Worm (Caenorhabditis elegans): ENCODE results near the gene znf-598.

The znf-598 gene

ce11 chrII:7002956-7003357 lies 22.6 kb upstream of the znf-598 start (continued):
- TF ChIP-seq arid-1 (GFP tag; conservative IDR thresholded peaks at IDR 0.05) (peak; percentile 41; the same call in 1 of the 2 replicates), nhr-48 (tag; optimal IDR thresholded peaks at IDR 0.05) (peak; percentile 58), attf-4 (tag; optimal IDR thresholded peaks at IDR 0.05) (no peak), lin-1 (GFP tag; IDR thresholded peaks at IDR 0.05) (0 out of 2 replicates have a peak, but pooled peaks have one; percentile 31)

- TF ChIP-seq nhr-41 (GFP tag; IDR thresholded peaks at IDR 0.05), result no peak
- no peak for TF ChIP-seq ztf-7 (tag; optimal IDR thresholded peaks at IDR 0.05)
- no peak for TF ChIP-seq nhr-48 (tag; optimal IDR thresholded peaks at IDR 0.05)
- TF ChIP-seq ceh-82 (tag; optimal IDR thresholded peaks at IDR 0.05), result no peak
- no peak for TF ChIP-seq Y105C5A.15 (GFP tag; IDR thresholded peaks at IDR 0.05)
- TF ChIP-seq dmd-9 (GFP tag; IDR thresholded peaks at IDR 0.05), result no peak
- TF ChIP-seq mes-2 (tag; optimal IDR thresholded peaks at IDR 0.05; ENCODE audit: poor library complexity, severe bottlenecking), result no peak
- no peak for TF ChIP-seq fos-1 (tag; optimal IDR thresholded peaks at IDR 0.05)
- TF ChIP-seq ceh-32 (tag; optimal IDR thresholded peaks at IDR 0.05; ENCODE audit: poor library complexity), result no peak
- no peak for TF ChIP-seq ceh-44 (GFP tag; IDR thresholded peaks at IDR 0.05)
- no peak for TF ChIP-seq lin-38 (GFP tag; IDR thresholded peaks at IDR 0.05)
These were observed 13.0 kb upstream of the znf-598 start, which contains the start of gene sqv-7 for ce11 chrII:7012592-7012991. sqv-7 (minus strand) TSS chrII:7012692.

- TF ChIP-seq pha-4 (GFP tag; IDR thresholded peaks at IDR 0.05) (no peak), pha-4 (tag; optimal IDR thresholded peaks at IDR 0.05) (no peak), ceh-20 (GFP tag; IDR thresholded peaks at IDR 0.05) (no peak), daf-8 (GFP tag; IDR thresholded peaks at IDR 0.05) (no peak), nhr-48 (tag; optimal IDR thresholded peaks at IDR 0.05) (peak; percentile 5), F26F4.8 (GFP tag; conservative IDR thresholded peaks at IDR 0.05) (no peak), nhr-237 (tag; optimal IDR thresholded peaks at IDR 0.05) (no peak), php-3 (GFP tag; IDR thresholded peaks at IDR 0.05) (peak; percentile 38; the same call in 1 of the 2 replicates), daf-16 (GFP tag; optimal IDR thresholded peaks at IDR 0.05) (peak in 1 of 2 experiments; percentile 34), daf-16 (tag; optimal IDR thresholded peaks at IDR 0.05) (peak; percentile 51), lsy-2 (tag; optimal IDR thresholded peaks at IDR 0.05) (peak; percentile 39 to 86), spr-3 (GFP tag; optimal IDR thresholded peaks at IDR 0.05) (no peak), mxl-3 (GFP tag; optimal IDR thresholded peaks at IDR 0.05) (peak; percentile 19), F44E2.7 (GFP tag; IDR thresholded peaks at IDR 0.05) (no peak), mep-1 (tag; optimal IDR thresholded peaks at IDR 0.05) (peak; percentile 73), mdl-1 (tag; optimal IDR thresholded peaks at IDR 0.05) (peak in 1 of 2 experiments; percentile 34), snpc-1.2 (GFP tag; IDR thresholded peaks at IDR 0.05) (no peak), aha-1 (tag) (peak; percentile 62), aly-2 (tag; optimal IDR thresholded peaks at IDR 0.05) (no peak), ZK337.2 (GFP tag; IDR thresholded peaks at IDR 0.05) (no peak), fos-1 (tag; optimal IDR thresholded peaks at IDR 0.05) (no peak), fkh-10 (GFP tag; optimal IDR thresholded peaks at IDR 0.05) (peak; percentile 53), nhr-6 (tag; optimal IDR thresholded peaks at IDR 0.05) (no peak), dpl-1 (GFP tag; optimal IDR thresholded peaks at IDR 0.05) (peak; percentile 66), dve-1 (tag; optimal IDR thresholded peaks at IDR 0.05; ENCODE audit: insufficient read depth) (peak; percentile 55), daf-19 (GFP tag; conservative IDR thresholded peaks at IDR 0.05) (no peak), vab-7 (GFP tag; IDR thresholded peaks at IDR 0.05) (no peak), daf-12 (tag; optimal IDR thresholded peaks at IDR 0.05) (no peak), ama-1 (optimal IDR thresholded peaks at IDR 0.05) (no peak), spr-1 (tag; optimal IDR thresholded peaks at IDR 0.05) (peak; percentile 8), gei-8 (GFP tag; optimal IDR thresholded peaks at IDR 0.05) (no peak), duxl-1 (tag; optimal IDR thresholded peaks at IDR 0.05; ENCODE audit: poor library complexity) (no peak), hlh-11 (tag; optimal IDR thresholded peaks at IDR 0.05) (peak; percentile 73), egl-43 (GFP tag; IDR thresholded peaks at IDR 0.05) (no peak), attf-4 (tag; optimal IDR thresholded peaks at IDR 0.05) (no peak), ceh-82 (tag; optimal IDR thresholded peaks at IDR 0.05) (no peak), ceh-28 (tag; optimal IDR thresholded peaks at IDR 0.05) (no peak)
These were observed 3.1 kb upstream of the znf-598 start, which contains the start of the genes lst-6 and lst-5 for ce11 chrII:7022370-7023001. lst-6 (minus strand) TSS chrII:7022509. lst-5 (plus strand) TSS chrII:7022913.

Data from whole organism, L4 larva.